Worm (Caenorhabditis elegans) whole organism, mixed stage, embryonic: Measurements from ENCODE around the gene R03D7.2.
"Not testable (repeated sequence)": the region's sequence is repeated elsewhere in the genome, so short reads cannot be mapped to it uniquely, and the experiment has no call there.

Experiments
- M03D4.4 ChIP-seq: sonication (generic microtip); optimal IDR thresholded peaks from 2 replicates; lab custom pipeline; 2017; ENCODE audit warnings: mild to moderate bottlenecking, missing genetic modification characterization, missing compliant biosample characterization
- bed-3 ChIP-seq: fragments of 200-800 bp; sonication (Bioruptor generic); optimal IDR thresholded peaks from 3 replicates; lab custom pipeline; 2018; ENCODE audit warnings: mild to moderate bottlenecking, missing genetic modification characterization, moderate library complexity, missing compliant biosample characterization
- blmp-1 ChIP-seq: fragments of 150-350 bp; optimal IDR thresholded peaks from 2 replicates; lab custom pipeline; 2014; ENCODE audit warnings: missing biosample characterization, missing genetic modification characterization
- ceh-39 ChIP-seq: fragments of 150-350 bp; optimal IDR thresholded peaks from 2 replicates; lab custom pipeline; 2014; ENCODE audit warnings: missing biosample characterization, missing genetic modification characterization
- ceh-43 ChIP-seq: fragments of 200-800 bp; sonication (Bioruptor generic); optimal IDR thresholded peaks from 2 replicates; lab custom pipeline; 2018; ENCODE audit warnings: mild to moderate bottlenecking, missing genetic modification characterization, moderate library complexity, missing compliant biosample characterization
- drap-1 ChIP-seq: fragments of 200-800 bp; sonication (Bioruptor generic); optimal IDR thresholded peaks from 3 replicates; lab custom pipeline; 2018; ENCODE audit warnings: mild to moderate bottlenecking, missing genetic modification characterization, missing compliant biosample characterization
- elt-1 ChIP-seq: sonication (generic microtip); optimal IDR thresholded peaks from 2 replicates; lab custom pipeline; 2017; ENCODE audit warnings: missing genetic modification characterization, mild to moderate bottlenecking, missing compliant biosample characterization, antibody characterized with exemption, moderate library complexity, borderline replicate concordance; ENCODE audit not compliant: insufficient read depth
- elt-3 ChIP-seq: fragments of 150-350 bp; optimal IDR thresholded peaks from 2 replicates; lab custom pipeline; 2014; ENCODE audit warnings: missing biosample characterization, missing genetic modification characterization
- flh-1 ChIP-seq: fragments of 200-800 bp; sonication (Bioruptor generic); optimal IDR thresholded peaks from 2 replicates; lab custom pipeline; 2018; ENCODE audit warnings: mild to moderate bottlenecking, missing genetic modification characterization, moderate library complexity, missing compliant biosample characterization
- ham-2 ChIP-seq: fragments of 200-800 bp; sonication (Bioruptor generic); optimal IDR thresholded peaks from 2 replicates; lab custom pipeline; 2018; ENCODE audit warnings: mild to moderate bottlenecking, missing genetic modification characterization, missing compliant biosample characterization
- hlh-1 ChIP-seq: fragments of 150-350 bp; optimal IDR thresholded peaks from 2 replicates; lab custom pipeline; 2014; ENCODE audit warnings: missing biosample characterization, missing genetic modification reagents, missing genetic modification characterization
- lin-13 ChIP-seq: fragments of 150-350 bp; optimal IDR thresholded peaks from 2 replicates; lab custom pipeline; 2014; ENCODE audit warnings: missing biosample characterization, missing genetic modification characterization
- lin-32 ChIP-seq: fragments of 200-800 bp; sonication (Bioruptor generic); optimal IDR thresholded peaks from 2 replicates; lab custom pipeline; 2018; ENCODE audit warnings: mild to moderate bottlenecking, missing genetic modification characterization, missing compliant biosample characterization
- lsy-2 ChIP-seq: fragments of 150-350 bp; optimal IDR thresholded peaks from 2 replicates; lab custom pipeline; 2014; ENCODE audit warnings: missing biosample characterization, missing genetic modification characterization
- mab-5 ChIP-seq: fragments of 150-350 bp; optimal IDR thresholded peaks from 2 replicates; lab custom pipeline; 2014; ENCODE audit warnings: missing biosample characterization, missing genetic modification characterization
- mep-1 ChIP-seq: fragments of 150-350 bp; optimal IDR thresholded peaks from 2 replicates; lab custom pipeline; 2017; ENCODE audit warnings: missing biosample characterization, missing genetic modification reagents, missing genetic modification characterization, inconsistent platforms
- mls-2 ChIP-seq: sonication (generic microtip); optimal IDR thresholded peaks from 2 replicates; lab custom pipeline; 2016; ENCODE audit warnings: mild to moderate bottlenecking, missing genetic modification characterization, moderate library complexity, missing compliant biosample characterization
- nhr-12 ChIP-seq: fragments of 150-350 bp; optimal IDR thresholded peaks from 2 replicates; lab custom pipeline; 2014; ENCODE audit warnings: missing biosample characterization, missing genetic modification characterization
- nhr-2 ChIP-seq: fragments of 150-350 bp; optimal IDR thresholded peaks from 2 replicates; lab custom pipeline; 2014; ENCODE audit warnings: missing biosample characterization, missing genetic modification characterization
- nhr-237 ChIP-seq: fragments of 150-350 bp; optimal IDR thresholded peaks from 2 replicates; lab custom pipeline; 2014; ENCODE audit warnings: missing biosample characterization, missing genetic modification characterization
- nhr-28 ChIP-seq: fragments of 150-350 bp; optimal IDR thresholded peaks from 2 replicates; lab custom pipeline; 2014; ENCODE audit warnings: missing biosample characterization, missing genetic modification characterization
- nhr-76 ChIP-seq: sonication (generic microtip); optimal IDR thresholded peaks from 2 replicates; lab custom pipeline; 2017; ENCODE audit warnings: missing biosample characterization, missing genetic modification characterization
- snpc-4 ChIP-seq: fragments of 150-350 bp; optimal IDR thresholded peaks from 2 replicates; lab custom pipeline; 2014; ENCODE audit warnings: missing biosample characterization, missing genetic modification characterization
- sptf-1 ChIP-seq: sonication (generic microtip); optimal IDR thresholded peaks from 2 replicates; lab custom pipeline; 2017; ENCODE audit warnings: mild to moderate bottlenecking, missing genetic modification characterization, moderate library complexity, missing compliant biosample characterization
- unc-120 ChIP-seq: sonication (generic microtip); optimal IDR thresholded peaks from 2 replicates; lab custom pipeline; 2017; ENCODE audit warnings: missing genetic modification characterization, missing compliant biosample characterization; ENCODE audit not compliant: poor library complexity, severe bottlenecking
- unc-39 ChIP-seq: fragments of 150-350 bp; optimal IDR thresholded peaks from 2 replicates; lab custom pipeline; 2014; ENCODE audit warnings: missing biosample characterization, missing genetic modification characterization
- zip-8 ChIP-seq: fragments of 150-350 bp; optimal IDR thresholded peaks from 2 replicates; lab custom pipeline; 2014; ENCODE audit warnings: missing biosample characterization, missing genetic modification characterization
- ztf-11 ChIP-seq: fragments of 150-350 bp; optimal IDR thresholded peaks from 2 replicates; lab custom pipeline; 2014; ENCODE audit warnings: missing biosample characterization, missing genetic modification characterization

Gene R03D7.2

ce11 chrII:10923948-10924347 is 11.0 kb downstream of the R03D7.2 start, which contains the start of gene Y19D2B.2:
TSS of gene Y19D2B.2 (plus strand) at chrII:10924248.
- no peak for TF ChIP-seq nhr-237
- TF ChIP-seq nhr-76 (tag; lab: Kevin White, UChicago) = no peak
- TF ChIP-seq mls-2 = no peak
- no peak for TF ChIP-seq sptf-1 (tag; lab: Kevin White, UChicago)
- TF ChIP-seq snpc-4 = no peak
- TF ChIP-seq elt-1 (tag; lab: Kevin White, UChicago) = no peak
- no peak for TF ChIP-seq mab-5 (tag; lab: Kevin White, UChicago)
- no peak for TF ChIP-seq mep-1 (tag; lab: Kevin White, UChicago)
- TF ChIP-seq ceh-43 = no peak
- no peak for TF ChIP-seq lsy-2 (tag; lab: Kevin White, UChicago)
- TF ChIP-seq unc-120 = no peak
- TF ChIP-seq ham-2 (GFP tag; lab: Kevin White, UChicago) = no peak
- TF ChIP-seq, all 35 proteins: peak for 0

ce11 chrII:10922874-10923273 is 12.1 kb downstream of the R03D7.2 start, which contains the start of gene Y19D2B.1:
TSS of gene Y19D2B.1 (minus strand) at chrII:10922974.
- not testable (repeated sequence) for TF ChIP-seq ztf-11 (tag; lab: Kevin White, UChicago); snpc-4; mep-1 (tag; lab: Kevin White, UChicago)

ce11 chrII:10918293-10918756 is 16.7 kb downstream of the R03D7.2 start, which contains the start of gene tba-4:
TSS of gene tba-4 (plus strand) at chrII:10918706.
- TF ChIP-seq ham-2 (GFP tag; lab: Kevin White, UChicago) = no peak
- TF ChIP-seq nhr-12 (tag; lab: Kevin White, UChicago) = no peak
- TF ChIP-seq flh-1 (GFP tag; lab: Kevin White, UChicago) = no peak
- TF ChIP-seq sptf-1 (tag; lab: Kevin White, UChicago) = no peak
- no peak for TF ChIP-seq lin-13
- TF ChIP-seq unc-120 = no peak
- no peak for TF ChIP-seq bed-3 (GFP tag; lab: Kevin White, UChicago)
- TF ChIP-seq hlh-1 (tag; lab: Kevin White, UChicago) = no peak
- TF ChIP-seq lin-32 = no peak
- TF ChIP-seq snpc-4 = no peak
- no peak for TF ChIP-seq drap-1 (GFP tag; lab: Kevin White, UChicago)
- TF ChIP-seq blmp-1 (tag; lab: Kevin White, UChicago) = no peak
- no peak for TF ChIP-seq M03D4.4 (tag; lab: Kevin White, UChicago)
- TF ChIP-seq nhr-76 (tag; lab: Kevin White, UChicago) = no peak

- no peak for TF ChIP-seq elt-3 (tag; lab: Kevin White, UChicago)
- no peak for TF ChIP-seq elt-1 (tag; lab: Kevin White, UChicago)
- no peak for TF ChIP-seq ceh-43
- TF ChIP-seq lin-32 = no peak
- TF ChIP-seq ham-2 (GFP tag; lab: Kevin White, UChicago) = no peak
- no peak for TF ChIP-seq mep-1 (tag; lab: Kevin White, UChicago)
- TF ChIP-seq ztf-11 (tag; lab: Kevin White, UChicago) = no peak
- no peak for TF ChIP-seq mls-2
- no peak for TF ChIP-seq bed-3 (GFP tag; lab: Kevin White, UChicago)
- no peak for TF ChIP-seq unc-120
These were observed 17.8 kb downstream of the R03D7.2 start, which contains the start of gene F44F4.10 for ce11 chrII:10917174-10917573. TSS of gene F44F4.10 (minus strand) at chrII:10917274.

ce11 chrII:10915732-10916131 is 19.3 kb downstream of the R03D7.2 start, which contains the start of gene F44F4.9:
TSS of gene F44F4.9 (minus strand) at chrII:10915832.
- TF ChIP-seq M03D4.4 (tag; lab: Kevin White, UChicago) (no peak), blmp-1 (tag; lab: Kevin White, UChicago) (no peak), nhr-2 (tag; lab: Kevin White, UChicago) (no peak), elt-1 (tag; lab: Kevin White, UChicago) (no peak), sptf-1 (tag; lab: Kevin White, UChicago) (no peak), unc-120 (no peak), lin-13 (no peak), zip-8 (tag; lab: Kevin White, UChicago) (no peak), ham-2 (GFP tag; lab: Kevin White, UChicago) (no peak), nhr-28 (tag; lab: Kevin White, UChicago) (no peak), bed-3 (GFP tag; lab: Kevin White, UChicago) (no peak), ceh-39 (no peak), mls-2 (no peak), unc-39 (tag; lab: Kevin White, UChicago) (no peak), elt-3 (tag; lab: Kevin White, UChicago) (no peak)
- TF ChIP-seq, all 35 proteins: peak for 0
